Worm (Caenorhabditis elegans) whole organism, L2 larva: ENCODE data around the gene str-261.

Experiments
- C34F6.9 ChIP-seq: fragments of 150-350 bp; optimal IDR thresholded peaks from 2 replicates; lab custom pipeline; 2014; ENCODE audit warnings: missing biosample characterization, missing genetic modification characterization
- F13H6.1 ChIP-seq: sonication (generic microtip); optimal IDR thresholded peaks from 2 replicates; lab custom pipeline; 2016; ENCODE audit warnings: missing genetic modification characterization, missing compliant biosample characterization
- R02D3.7 ChIP-seq: fragments of 150-350 bp; optimal IDR thresholded peaks from 2 replicates; lab custom pipeline; 2014; ENCODE audit warnings: missing biosample characterization, missing genetic modification characterization
- Y55F3AM.14 ChIP-seq: fragments of 200-800 bp; sonication (Bioruptor generic); optimal IDR thresholded peaks from 2 replicates; lab custom pipeline; 2018; ENCODE audit warnings: mild to moderate bottlenecking, missing genetic modification characterization, missing compliant biosample characterization
- ZK546.5 ChIP-seq: sonication (generic microtip); optimal IDR thresholded peaks from 2 replicates; lab custom pipeline; 2017; ENCODE audit warnings: missing biosample characterization, missing genetic modification characterization
- alr-1 ChIP-seq: fragments of 150-350 bp; optimal IDR thresholded peaks from 2 replicates; lab custom pipeline; 2014; ENCODE audit warnings: missing biosample characterization, missing genetic modification characterization
- aly-2 ChIP-seq: fragments of 150-350 bp; optimal IDR thresholded peaks from 2 replicates; lab custom pipeline; 2014; ENCODE audit warnings: missing biosample characterization, missing genetic modification characterization
- ama-1 ChIP-seq: fragments of 150-350 bp; optimal IDR thresholded peaks from 2 replicates; lab custom pipeline; 2018; ENCODE audit warnings: inconsistent platforms
- blmp-1 ChIP-seq: sonication (generic microtip); optimal IDR thresholded peaks from 2 replicates; lab custom pipeline; 2017; ENCODE audit warnings: missing genetic modification characterization, mild to moderate bottlenecking, missing compliant biosample characterization, antibody characterized with exemption, moderate library complexity; ENCODE audit not compliant: insufficient read depth
- ceh-16 ChIP-seq: fragments of 150-350 bp; optimal IDR thresholded peaks from 2 replicates; lab custom pipeline; 2014; ENCODE audit warnings: missing biosample characterization, missing genetic modification characterization
- ceh-82 ChIP-seq: fragments of 150-350 bp; optimal IDR thresholded peaks from 2 replicates; lab custom pipeline; 2014; ENCODE audit warnings: missing biosample characterization, missing genetic modification characterization
- crh-2 ChIP-seq: sonication (generic microtip); optimal IDR thresholded peaks from 2 replicates; lab custom pipeline; 2017; ENCODE audit warnings: missing biosample characterization, missing genetic modification characterization
- dmd-4 ChIP-seq: sonication (generic microtip); optimal IDR thresholded peaks from 2 replicates; lab custom pipeline; 2017; ENCODE audit warnings: missing biosample characterization, missing genetic modification characterization
- egl-27 ChIP-seq: sonication (generic microtip); optimal IDR thresholded peaks from 3 replicates; lab custom pipeline; 2017; ENCODE audit warnings: missing biosample characterization, missing genetic modification reagents, missing genetic modification characterization
- elt-1 ChIP-seq: fragments of 150-350 bp; optimal IDR thresholded peaks from 2 replicates; lab custom pipeline; 2014; ENCODE audit warnings: missing biosample characterization, missing genetic modification characterization
- elt-3 ChIP-seq: sonication (generic microtip); optimal IDR thresholded peaks from 2 replicates; lab custom pipeline; 2017; ENCODE audit warnings: missing biosample characterization, missing genetic modification characterization
- fos-1 ChIP-seq: fragments of 150-350 bp; optimal IDR thresholded peaks from 2 replicates; lab custom pipeline; 2014; ENCODE audit warnings: missing biosample characterization, missing genetic modification characterization
- gmeb-1 ChIP-seq: fragments of 150-350 bp; optimal IDR thresholded peaks from 2 replicates; lab custom pipeline; 2014; ENCODE audit warnings: missing biosample characterization, missing genetic modification characterization
- lin-11 ChIP-seq: fragments of 150-350 bp; sonication (generic microtip); optimal IDR thresholded peaks from 2 replicates; lab custom pipeline; 2014; ENCODE audit warnings: missing biosample characterization, missing genetic modification characterization, inconsistent platforms, mixed read lengths
- lin-13 ChIP-seq: fragments of 150-350 bp; optimal IDR thresholded peaks from 2 replicates; lab custom pipeline; 2014; ENCODE audit warnings: missing biosample characterization, missing genetic modification reagents, missing genetic modification characterization
- lin-39 ChIP-seq: fragments of 150-350 bp; optimal IDR thresholded peaks from 2 replicates; lab custom pipeline; 2014; ENCODE audit warnings: missing biosample characterization, missing genetic modification reagents, missing genetic modification characterization
- lsy-2 ChIP-seq, 2 experiments: fragments of 150-350 bp in 1 of 2; sonication (generic microtip) in 1 of 2; optimal IDR thresholded peaks; 2 replicates each; lab custom pipeline; 2014 to 2017; ENCODE audit warnings: missing biosample characterization in 2 of 2, missing genetic modification characterization in 2 of 2
- mab-5 ChIP-seq: fragments of 150-350 bp; optimal IDR thresholded peaks from 2 replicates; lab custom pipeline; 2014; ENCODE audit warnings: missing biosample characterization, missing genetic modification characterization
- mbf-1 ChIP-seq: sonication (generic microtip); optimal IDR thresholded peaks from 2 replicates; lab custom pipeline; 2017; ENCODE audit warnings: missing biosample characterization, missing genetic modification characterization
- mdl-1 ChIP-seq, 2 experiments: fragments of 150-350 bp in 1 of 2; sonication (generic microtip) in 1 of 2; optimal IDR thresholded peaks; 2 replicates each; lab custom pipeline; 2017; ENCODE audit warnings: missing biosample characterization in 2 of 2, missing genetic modification characterization in 2 of 2
- nhr-10 ChIP-seq: sonication (generic microtip); optimal IDR thresholded peaks from 2 replicates; lab custom pipeline; 2017; ENCODE audit warnings: missing biosample characterization, missing genetic modification characterization
- nhr-11 ChIP-seq: fragments of 150-350 bp; optimal IDR thresholded peaks from 2 replicates; lab custom pipeline; 2014; ENCODE audit warnings: missing biosample characterization, missing genetic modification characterization
- nhr-12 ChIP-seq: fragments of 150-350 bp; optimal IDR thresholded peaks from 2 replicates; lab custom pipeline; 2014; ENCODE audit warnings: missing biosample characterization, missing genetic modification characterization
- nhr-129 ChIP-seq: fragments of 150-350 bp; optimal IDR thresholded peaks from 2 replicates; lab custom pipeline; 2014; ENCODE audit warnings: missing biosample characterization, missing genetic modification characterization
- nhr-21 ChIP-seq: fragments of 150-350 bp; optimal IDR thresholded peaks from 2 replicates; lab custom pipeline; 2014; ENCODE audit warnings: missing biosample characterization, missing genetic modification characterization
- nhr-23 ChIP-seq: fragments of 150-350 bp; optimal IDR thresholded peaks from 2 replicates; lab custom pipeline; 2014; ENCODE audit warnings: missing biosample characterization, missing genetic modification reagents, missing genetic modification characterization
- nhr-237 ChIP-seq: fragments of 150-350 bp; optimal IDR thresholded peaks from 2 replicates; lab custom pipeline; 2014; ENCODE audit warnings: missing biosample characterization, missing genetic modification characterization
- nhr-25 ChIP-seq: fragments of 150-350 bp; sonication (generic microtip); optimal IDR thresholded peaks from 3 replicates; lab custom pipeline; 2014; ENCODE audit warnings: missing biosample characterization, missing genetic modification characterization
- nhr-6 ChIP-seq: fragments of 150-350 bp; optimal IDR thresholded peaks from 2 replicates; lab custom pipeline; 2014; ENCODE audit warnings: missing biosample characterization, missing genetic modification characterization
- nhr-77 ChIP-seq: fragments of 150-350 bp; optimal IDR thresholded peaks from 2 replicates; lab custom pipeline; 2014; ENCODE audit warnings: missing biosample characterization, missing genetic modification characterization
- peb-1 ChIP-seq: fragments of 150-350 bp; optimal IDR thresholded peaks from 2 replicates; lab custom pipeline; 2014; ENCODE audit warnings: missing biosample characterization, missing genetic modification characterization
- sem-4 ChIP-seq: fragments of 150-350 bp; optimal IDR thresholded peaks from 2 replicates; lab custom pipeline; 2014; ENCODE audit warnings: missing biosample characterization, missing genetic modification reagents, missing genetic modification characterization
- skn-1 ChIP-seq: sonication (generic microtip); optimal IDR thresholded peaks from 2 replicates; lab custom pipeline; 2017; ENCODE audit warnings: missing biosample characterization, missing genetic modification characterization
- sma-3 ChIP-seq: sonication (generic microtip); optimal IDR thresholded peaks from 2 replicates; lab custom pipeline; 2016; ENCODE audit warnings: missing genetic modification reagents, missing genetic modification characterization, missing compliant biosample characterization
- snpc-4 ChIP-seq: fragments of 150-350 bp; optimal IDR thresholded peaks from 2 replicates; lab custom pipeline; 2014; ENCODE audit warnings: missing biosample characterization, missing genetic modification characterization
- unc-39 ChIP-seq: fragments of 150-350 bp; optimal IDR thresholded peaks from 2 replicates; lab custom pipeline; 2014; ENCODE audit warnings: missing biosample characterization, missing genetic modification characterization
- unc-55 ChIP-seq: fragments of 150-350 bp; sonication (generic microtip); optimal IDR thresholded peaks from 3 replicates; lab custom pipeline; 2014; ENCODE audit warnings: missing biosample characterization, missing genetic modification reagents, missing genetic modification characterization
- unc-62 ChIP-seq: fragments of 150-350 bp; optimal IDR thresholded peaks from 2 replicates; lab custom pipeline; 2014; ENCODE audit warnings: missing biosample characterization, missing genetic modification reagents, missing genetic modification characterization
- zag-1 ChIP-seq: fragments of 150-350 bp; optimal IDR thresholded peaks from 2 replicates; lab custom pipeline; 2014; ENCODE audit warnings: missing biosample characterization, missing genetic modification characterization
- ztf-1 ChIP-seq: fragments of 200-800 bp; sonication (Bioruptor generic); conservative IDR thresholded peaks from 2 replicates; pipeline ENCODE4 v1.3.6; 2022; ENCODE audit warnings: missing genetic modification characterization, missing compliant biosample characterization
- ztf-11 ChIP-seq: sonication (generic microtip); optimal IDR thresholded peaks from 2 replicates; lab custom pipeline; 2017; ENCODE audit warnings: missing biosample characterization, missing genetic modification characterization

The str-261 gene

ce11 chrIII:11101246-11101645 lies 26.9 kb downstream of the str-261 start:
- TF ChIP-seq R02D3.7 (tag; lab: Kevin White, UChicago) (no peak), snpc-4 (no peak), nhr-6 (no peak), unc-55 (GFP tag; lab: Kevin White, UChicago) (no peak), dmd-4 (no peak), lin-13 (GFP tag; lab: Kevin White, UChicago) (no peak), sma-3 (GFP tag; lab: Kevin White, UChicago) (no peak), ceh-16 (tag; lab: Kevin White, UChicago) (no peak), aly-2 (tag; lab: Kevin White, UChicago) (no peak), peb-1 (tag; lab: Kevin White, UChicago) (no peak), mab-5 (tag; lab: Kevin White, UChicago) (no peak), nhr-21 (tag; lab: Kevin White, UChicago) (no peak), unc-62 (GFP tag; lab: Kevin White, UChicago) (no peak), nhr-77 (tag; lab: Kevin White, UChicago) (no peak)
- TF ChIP-seq, all 48 proteins: peak for 0

DNA sequence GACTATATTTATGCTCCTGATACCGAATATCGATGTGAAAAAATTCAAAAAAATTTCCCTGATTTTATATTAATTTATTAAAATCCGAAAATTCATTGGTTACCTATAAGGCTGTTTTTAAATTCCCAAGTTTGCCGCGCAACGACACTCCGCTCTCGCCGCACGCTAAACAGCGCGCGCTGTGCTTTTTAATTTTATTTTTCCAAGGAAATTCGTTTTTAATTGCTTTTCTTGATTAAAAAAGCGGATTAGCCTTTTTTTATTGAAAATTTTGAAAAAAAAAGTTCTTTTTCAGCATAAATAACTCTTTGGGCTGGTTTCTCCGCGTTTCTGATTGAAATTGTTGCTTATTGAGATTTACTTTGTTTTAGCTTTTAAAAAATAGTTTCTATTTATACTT lies 33.0 kb downstream of the str-261 start:
- TF ChIP-seq unc-39 (tag; lab: Kevin White, UChicago) (no peak), alr-1 (tag; lab: Kevin White, UChicago) (no peak), fos-1 (tag; lab: Kevin White, UChicago) (no peak), Y55F3AM.14 (GFP tag; lab: Kevin White, UChicago) (no peak), lin-11 (tag; lab: Kevin White, UChicago) (no peak), unc-55 (GFP tag; lab: Kevin White, UChicago) (no peak), peb-1 (tag; lab: Kevin White, UChicago) (no peak), lsy-2 (tag; optimal IDR thresholded peaks at IDR 0.05; lab: Kevin White, UChicago) (no peak), elt-3 (no peak), ama-1 (lab: Kevin White, UChicago) (no peak)

- TF ChIP-seq elt-1 (tag; lab: Kevin White, UChicago) = no peak
- peak; percentile 19 for TF ChIP-seq nhr-21 (tag; lab: Kevin White, UChicago)
- peak; percentile 22 for TF ChIP-seq nhr-129 (tag; lab: Kevin White, UChicago)
- no peak for TF ChIP-seq alr-1 (tag; lab: Kevin White, UChicago)
- TF ChIP-seq C34F6.9 (tag; lab: Kevin White, UChicago) = peak; percentile 20
- no peak for TF ChIP-seq elt-3
- no peak for TF ChIP-seq snpc-4
- no peak for TF ChIP-seq ztf-11 (tag; lab: Kevin White, UChicago)
- peak; percentile 8 for TF ChIP-seq lin-11 (tag; lab: Kevin White, UChicago)
- peak; percentile 75 for TF ChIP-seq lin-13 (GFP tag; lab: Kevin White, UChicago)
- peak; percentile 69 for TF ChIP-seq unc-55 (GFP tag; lab: Kevin White, UChicago)
- peak in 1 of 2 experiments; percentile 18 for TF ChIP-seq mdl-1 (tag; optimal IDR thresholded peaks at IDR 0.05; lab: Kevin White, UChicago)
- TF ChIP-seq ceh-16 (tag; lab: Kevin White, UChicago) = no peak
- no peak for TF ChIP-seq nhr-10 (tag; lab: Kevin White, UChicago)
- TF ChIP-seq ztf-1 (GFP tag; lab: Robert Waterston, UW) = no peak
- no peak for TF ChIP-seq mbf-1 (tag; lab: Kevin White, UChicago)
- TF ChIP-seq crh-2 (tag; lab: Kevin White, UChicago) = peak; percentile 14
- peak; percentile 83 for TF ChIP-seq gmeb-1 (tag; lab: Kevin White, UChicago)
- TF ChIP-seq sma-3 (GFP tag; lab: Kevin White, UChicago) = peak; percentile 82
- no peak for TF ChIP-seq R02D3.7 (tag; lab: Kevin White, UChicago)
- no peak for TF ChIP-seq ZK546.5 (tag; lab: Kevin White, UChicago)
- no peak for TF ChIP-seq fos-1 (tag; lab: Kevin White, UChicago)
- TF ChIP-seq mab-5 (tag; lab: Kevin White, UChicago) = peak; percentile 11
- no peak for TF ChIP-seq lin-39 (tag; lab: Kevin White, UChicago)
- TF ChIP-seq ama-1 (lab: Kevin White, UChicago) = no peak
- no peak for TF ChIP-seq unc-39 (tag; lab: Kevin White, UChicago)
- TF ChIP-seq blmp-1 (tag; lab: Kevin White, UChicago) = no peak
- TF ChIP-seq nhr-25 (tag; lab: Kevin White, UChicago) = peak; percentile 61
- no peak for TF ChIP-seq nhr-12
- TF ChIP-seq skn-1 (tag; lab: Kevin White, UChicago) = no peak
- TF ChIP-seq lsy-2 (tag; optimal IDR thresholded peaks at IDR 0.05; lab: Kevin White, UChicago) = peak; percentile 77 to 82
- no peak for TF ChIP-seq nhr-237
- no peak for TF ChIP-seq nhr-11 (tag; lab: Kevin White, UChicago)
- no peak for TF ChIP-seq sem-4
- no peak for TF ChIP-seq ceh-82 (tag; lab: Kevin White, UChicago)
- no peak for TF ChIP-seq zag-1
- TF ChIP-seq egl-27 (tag; lab: Kevin White, UChicago) = peak; percentile 64
- TF ChIP-seq unc-62 (GFP tag; lab: Kevin White, UChicago) = no peak
- no peak for TF ChIP-seq aly-2 (tag; lab: Kevin White, UChicago)
- peak; percentile 53 for TF ChIP-seq F13H6.1 (tag; lab: Kevin White, UChicago)
- TF ChIP-seq nhr-6 = no peak
- TF ChIP-seq nhr-77 (tag; lab: Kevin White, UChicago) = no peak
- TF ChIP-seq nhr-23 (tag; lab: Kevin White, UChicago) = no peak
- TF ChIP-seq peb-1 (tag; lab: Kevin White, UChicago) = no peak
Observed at ce11 chrIII:11110756-11111155, 36.4 kb downstream of the str-261 start.
